Fruit fly (Drosophila melanogaster): Measurements from ENCODE around the gene CG7778.

CG7778 gene

dm6 chr2L:8364006-8364956 is 17.9 kb downstream of the CG7778 start, which contains the start of the genes RpS13 and CSN8 (continued):
- TF ChIP-seq emc (GFP tag; optimal IDR thresholded peaks at IDR 0.05), result no peak
- peak; percentile 91 for TF ChIP-seq CG2129 (GFP tag; IDR thresholded peaks at IDR 0.05; ENCODE audit: partially characterized antibody)
- peak; percentile 16 for TF ChIP-seq nau (GFP tag; optimal IDR thresholded peaks at IDR 0.05)
- TF ChIP-seq CG4424 (GFP tag; optimal IDR thresholded peaks at IDR 0.05), result no peak
- peak; percentile 11 for TF ChIP-seq bcd (GFP tag; optimal IDR thresholded peaks at IDR 0.05)
- no peak for TF ChIP-seq CG2875 (GFP tag; optimal IDR thresholded peaks at IDR 0.05)
- TF ChIP-seq hth (optimal IDR thresholded peaks at IDR 0.05), result no peak
- no peak for TF ChIP-seq Tbp (GFP tag; optimal IDR thresholded peaks at IDR 0.05)
- peak; percentile 75; the same call in 2 of the 3 replicates for TF ChIP-seq mld (GFP tag; IDR thresholded peaks at IDR 0.05; ENCODE audit: partially characterized antibody)
- TF ChIP-seq onecut (GFP tag; IDR thresholded peaks at IDR 0.05), result no peak
- TF ChIP-seq caup (GFP tag; optimal IDR thresholded peaks at IDR 0.05; ENCODE audit: severe bottlenecking), result no peak
- no peak for TF ChIP-seq vfl (GFP tag; optimal IDR thresholded peaks at IDR 0.05)
- TF ChIP-seq Xbp1 (GFP tag; optimal IDR thresholded peaks at IDR 0.05), result no peak
- TF ChIP-seq ci (GFP tag; IDR thresholded peaks at IDR 0.05), result 0 out of 3 replicates have a peak, but pooled peaks have one; percentile 15
- no peak for TF ChIP-seq ac (GFP tag; optimal IDR thresholded peaks at IDR 0.05)
- no peak for TF ChIP-seq gcm2 (GFP tag; optimal IDR thresholded peaks at IDR 0.05)
- TF ChIP-seq CkIIα-i1 (GFP tag; IDR thresholded peaks at IDR 0.05), result no peak
- TF ChIP-seq gem (tag; optimal IDR thresholded peaks at IDR 0.05), result peak; percentile 29
- TF ChIP-seq Atf6 (GFP tag; IDR thresholded peaks at IDR 0.05), result peak; percentile 45; the same call in 1 of the 2 replicates
- no peak for TF ChIP-seq CG4404 (GFP tag; IDR thresholded peaks at IDR 0.05)
- peak; percentile 66 for TF ChIP-seq kni (GFP tag; optimal IDR thresholded peaks at IDR 0.05)
- TF ChIP-seq CG1529 (GFP tag; optimal IDR thresholded peaks at IDR 0.05), result no peak
- no peak for TF ChIP-seq gsb-n (tag; optimal IDR thresholded peaks at IDR 0.05)
- TF ChIP-seq CG14710 (tag; optimal IDR thresholded peaks at IDR 0.05), result peak; percentile 75
- TF ChIP-seq CG5953 (GFP tag; IDR thresholded peaks at IDR 0.05), result no peak
- TF ChIP-seq CG2712 (tag; optimal IDR thresholded peaks at IDR 0.05), result peak; percentile 33
- no peak for TF ChIP-seq TFAM (GFP tag; optimal IDR thresholded peaks at IDR 0.05)
- 0 out of 2 replicates have a peak, but pooled peaks have one; percentile 31 for TF ChIP-seq CG16779 (GFP tag; IDR thresholded peaks at IDR 0.05)
- no peak for TF ChIP-seq shn (GFP tag; optimal IDR thresholded peaks at IDR 0.05)
- TF ChIP-seq Optix (GFP tag; IDR thresholded peaks at IDR 0.05), result no peak
- TF ChIP-seq bab2 (GFP tag; optimal IDR thresholded peaks at IDR 0.05), result no peak
- no peak for TF ChIP-seq cwo (GFP tag; optimal IDR thresholded peaks at IDR 0.05)
- TF ChIP-seq NFAT (GFP tag; IDR thresholded peaks at IDR 0.05), result no peak
- no peak for TF ChIP-seq CG6813 (GFP tag; optimal IDR thresholded peaks at IDR 0.05)
- no peak for TF ChIP-seq Mad (GFP tag; optimal IDR thresholded peaks at IDR 0.05)
- no peak for TF ChIP-seq Six4 (GFP tag; optimal IDR thresholded peaks at IDR 0.05)
- TF ChIP-seq twi (tag; optimal IDR thresholded peaks at IDR 0.05), result peak; percentile 35
- TF ChIP-seq h (optimal IDR thresholded peaks at IDR 0.05), result no peak
- peak; percentile 96 for TF ChIP-seq CG13287 (GFP tag; IDR thresholded peaks at IDR 0.05; ENCODE audit: partially characterized antibody)
- no peak for TF ChIP-seq Poxn (GFP tag; IDR thresholded peaks at IDR 0.05)
- peak; percentile 39 for TF ChIP-seq Hsf (GFP tag; optimal IDR thresholded peaks at IDR 0.05)
- TF ChIP-seq Lhr (GFP tag; optimal IDR thresholded peaks at IDR 0.05), result peak; percentile 57
- TF ChIP-seq fd102C (GFP tag; optimal IDR thresholded peaks at IDR 0.05), result no peak
- no peak for TF ChIP-seq CG4854 (GFP tag; optimal IDR thresholded peaks at IDR 0.05)
- no peak for TF ChIP-seq lov (optimal IDR thresholded peaks at IDR 0.05)
- TF ChIP-seq lov (GFP tag; IDR thresholded peaks at IDR 0.05), result no peak
- TF ChIP-seq prd (optimal IDR thresholded peaks at IDR 0.05), result no peak
- no peak for TF ChIP-seq prd (GFP tag; IDR thresholded peaks at IDR 0.05)
- TF ChIP-seq bowl (GFP tag; IDR thresholded peaks at IDR 0.05), result no peak
- TF ChIP-seq CG18011 (GFP tag; optimal IDR thresholded peaks at IDR 0.05), result peak; percentile 94

Measured in whole organism, embryonic.